Worm (Caenorhabditis elegans) whole organism, young adult: Measurements from ENCODE around the gene dgn-3.
A peak's percentile ranks its signal among the peaks of the same experiment; 100 is the strongest.

Source experiments
- B0261.1 ChIP-seq: sonication (generic microtip); optimal IDR thresholded peaks from 2 replicates; lab custom pipeline; 2016; ENCODE audit warnings: mild to moderate bottlenecking, missing genetic modification characterization, moderate library complexity, missing compliant biosample characterization
- F22D6.2 ChIP-seq: sonication (generic microtip); optimal IDR thresholded peaks from 2 replicates; lab custom pipeline; 2016; ENCODE audit warnings: mild to moderate bottlenecking, missing genetic modification characterization, missing compliant biosample characterization
- F37B4.10 ChIP-seq: fragments of 200-800 bp; sonication (Bioruptor generic); IDR thresholded peaks from 2 replicates; pipeline ENCODE4 v1.3.6; 2022; ENCODE audit warnings: missing genetic modification characterization, missing compliant biosample characterization
- F49E8.2 ChIP-seq: sonication (generic microtip); optimal IDR thresholded peaks from 3 replicates; lab custom pipeline; 2017; ENCODE audit warnings: missing genetic modification characterization, mild to moderate bottlenecking, missing compliant biosample characterization, antibody characterized with exemption, moderate library complexity; ENCODE audit not compliant: insufficient read depth
- F57A8.1 ChIP-seq: fragments of 200-800 bp; sonication (Bioruptor generic); optimal IDR thresholded peaks from 2 replicates; lab custom pipeline; 2018; ENCODE audit warnings: mild to moderate bottlenecking, missing genetic modification characterization, moderate library complexity, missing compliant biosample characterization
- K11D2.4 ChIP-seq: fragments of 200-800 bp; sonication (Bioruptor generic); IDR thresholded peaks from 2 replicates; pipeline ENCODE4 v1.3.6; 2022; ENCODE audit warnings: missing genetic modification reagents, missing genetic modification characterization, missing compliant biosample characterization
- T07F8.4 ChIP-seq: sonication (generic microtip); optimal IDR thresholded peaks from 2 replicates; lab custom pipeline; 2016; ENCODE audit warnings: mild to moderate bottlenecking, missing genetic modification characterization, moderate library complexity, missing compliant biosample characterization
- T26A5.8 ChIP-seq: sonication (generic microtip); optimal IDR thresholded peaks from 2 replicates; lab custom pipeline; 2016; ENCODE audit warnings: missing genetic modification characterization, missing compliant biosample characterization
- Y56A3A.18 ChIP-seq: fragments of 200-800 bp; sonication (Bioruptor generic); IDR thresholded peaks from 2 replicates; pipeline ENCODE4 v1.3.6; 2022; ENCODE audit warnings: missing genetic modification reagents, missing genetic modification characterization, missing compliant biosample characterization
- attf-6 ChIP-seq: fragments of 200-800 bp; sonication (Bioruptor generic); IDR thresholded peaks from 2 replicates; pipeline ENCODE4 v1.3.6; 2022; ENCODE audit warnings: missing genetic modification reagents, missing genetic modification characterization, missing compliant biosample characterization
- ceh-91 ChIP-seq: fragments of 200-800 bp; sonication (Bioruptor generic); IDR thresholded peaks from 2 replicates; pipeline ENCODE4 v1.3.6; 2022; ENCODE audit warnings: missing genetic modification reagents, missing genetic modification characterization, missing compliant biosample characterization
- egrh-3 ChIP-seq: fragments of 200-800 bp; sonication (Bioruptor generic); IDR thresholded peaks from 2 replicates; pipeline ENCODE4 v1.3.6; 2022; ENCODE audit warnings: missing genetic modification reagents, missing genetic modification characterization, missing compliant biosample characterization
- gei-17 ChIP-seq: fragments of 200-800 bp; sonication (Bioruptor generic); optimal IDR thresholded peaks from 2 replicates; lab custom pipeline; 2018; ENCODE audit warnings: mild to moderate bottlenecking, missing genetic modification characterization, missing compliant biosample characterization
- hlh-12 ChIP-seq: sonication (generic microtip); optimal IDR thresholded peaks from 2 replicates; lab custom pipeline; 2016; ENCODE audit warnings: missing genetic modification characterization, missing compliant biosample characterization
- hmg-20 ChIP-seq: fragments of 200-800 bp; sonication (Bioruptor generic); IDR thresholded peaks from 2 replicates; pipeline ENCODE4 v1.3.6; 2022; ENCODE audit warnings: missing genetic modification reagents, missing genetic modification characterization, missing compliant biosample characterization
- lin-26 ChIP-seq: fragments of 200-800 bp; sonication (Bioruptor generic); IDR thresholded peaks from 2 replicates; pipeline ENCODE4 v1.3.6; 2022; ENCODE audit warnings: missing genetic modification reagents, missing genetic modification characterization, missing compliant biosample characterization
- lir-1 ChIP-seq: fragments of 200-800 bp; sonication (Bioruptor generic); conservative IDR thresholded peaks from 2 replicates; pipeline ENCODE4 v1.3.6; 2022; ENCODE audit warnings: missing genetic modification reagents, missing genetic modification characterization, missing compliant biosample characterization
- lsy-27 ChIP-seq: sonication (generic microtip); optimal IDR thresholded peaks from 2 replicates; lab custom pipeline; 2017; ENCODE audit warnings: missing genetic modification characterization, mild to moderate bottlenecking, missing compliant biosample characterization, antibody characterized with exemption, missing genotype, borderline replicate concordance; ENCODE audit not compliant: insufficient read depth
- madf-6 ChIP-seq: fragments of 200-800 bp; sonication (Bioruptor generic); IDR thresholded peaks from 2 replicates; pipeline ENCODE4 v1.3.6; 2022; ENCODE audit warnings: missing genetic modification reagents, missing genetic modification characterization, missing compliant biosample characterization
- mcd-1 ChIP-seq: fragments of 200-800 bp; sonication (Bioruptor generic); IDR thresholded peaks from 2 replicates; pipeline ENCODE4 v1.3.6; 2022; ENCODE audit warnings: missing genetic modification reagents, missing genetic modification characterization, missing compliant biosample characterization
- nfya-1 ChIP-seq: sonication (generic microtip); optimal IDR thresholded peaks from 2 replicates; lab custom pipeline; 2017; ENCODE audit warnings: antibody characterized with exemption, missing compliant biosample characterization, missing genetic modification characterization, borderline replicate concordance; ENCODE audit not compliant: insufficient read depth
- nfya-2 ChIP-seq: fragments of 200-800 bp; sonication (Bioruptor generic); IDR thresholded peaks from 2 replicates; pipeline ENCODE4 v1.3.6; 2022; ENCODE audit warnings: missing genetic modification reagents, missing genetic modification characterization, missing compliant biosample characterization
- pbrm-1 ChIP-seq: fragments of 200-800 bp; sonication (Bioruptor generic); IDR thresholded peaks from 2 replicates; pipeline ENCODE4 v1.3.6; 2022; ENCODE audit warnings: missing genetic modification reagents, missing genetic modification characterization, missing compliant biosample characterization
- rpc-1 ChIP-seq, 2 experiments: fragments of 150-350 bp in 1 of 2; sonication (generic microtip) in 1 of 2; optimal IDR thresholded peaks; 2 replicates each; lab custom pipeline; 2014 to 2018; ENCODE audit warnings: missing biosample characterization in 1 of 2, missing genetic modification characterization in 1 of 2, missing genetic modification reagents in 1 of 2, missing genotype in 1 of 2
- sdz-38 ChIP-seq: sonication (generic microtip); optimal IDR thresholded peaks from 2 replicates; lab custom pipeline; 2016; ENCODE audit warnings: missing genotype, missing genetic modification characterization, missing compliant biosample characterization
- snpc-1.1 ChIP-seq: sonication (generic microtip); optimal IDR thresholded peaks from 2 replicates; lab custom pipeline; 2017; ENCODE audit warnings: missing genetic modification characterization, mild to moderate bottlenecking, missing compliant biosample characterization, antibody characterized with exemption, moderate library complexity, missing genotype, missing genetic modification reagents; ENCODE audit not compliant: insufficient read depth
- snpc-1.3 ChIP-seq: sonication (generic microtip); optimal IDR thresholded peaks from 2 replicates; lab custom pipeline; 2017; ENCODE audit warnings: missing genetic modification characterization, mild to moderate bottlenecking, missing compliant biosample characterization, antibody characterized with exemption, moderate library complexity, missing genotype, missing genetic modification reagents; ENCODE audit not compliant: insufficient read depth
- sptf-2 ChIP-seq: fragments of 200-800 bp; sonication (Bioruptor generic); optimal IDR thresholded peaks from 2 replicates; lab custom pipeline; 2018; ENCODE audit warnings: mild to moderate bottlenecking, missing genetic modification characterization, missing compliant biosample characterization
- tbp1 ChIP-seq: fragments of 200-800 bp; sonication (Bioruptor generic); optimal IDR thresholded peaks from 2 replicates; lab custom pipeline; 2018; ENCODE audit warnings: mild to moderate bottlenecking, missing genetic modification characterization, missing compliant biosample characterization
- xnd-1 ChIP-seq: sonication (generic microtip); optimal IDR thresholded peaks from 2 replicates; lab custom pipeline; 2016; ENCODE audit warnings: missing genotype, missing genetic modification reagents, missing genetic modification characterization, missing compliant biosample characterization
- zim-3 ChIP-seq: sonication (generic microtip); optimal IDR thresholded peaks from 2 replicates; lab custom pipeline; 2017; ENCODE audit warnings: mild to moderate bottlenecking, missing genetic modification characterization, moderate library complexity, missing compliant biosample characterization
- ztf-28 ChIP-seq: fragments of 200-800 bp; sonication (Bioruptor generic); IDR thresholded peaks from 2 replicates; pipeline ENCODE4 v1.3.6; 2022; ENCODE audit warnings: missing genetic modification reagents, missing genetic modification characterization, missing compliant biosample characterization

dgn-3 gene

ce11 chrX:1703840-1704239, 25.8 kb upstream of the dgn-3 start, which contains the start of gene C36C9.5 (continued):
- TF ChIP-seq lsy-27 (no peak), F49E8.2 (no peak), zim-3 (tag; lab: Kevin White, UChicago) (no peak), attf-6 (GFP tag; lab: Robert Waterston, UW) (no peak)

DNA sequence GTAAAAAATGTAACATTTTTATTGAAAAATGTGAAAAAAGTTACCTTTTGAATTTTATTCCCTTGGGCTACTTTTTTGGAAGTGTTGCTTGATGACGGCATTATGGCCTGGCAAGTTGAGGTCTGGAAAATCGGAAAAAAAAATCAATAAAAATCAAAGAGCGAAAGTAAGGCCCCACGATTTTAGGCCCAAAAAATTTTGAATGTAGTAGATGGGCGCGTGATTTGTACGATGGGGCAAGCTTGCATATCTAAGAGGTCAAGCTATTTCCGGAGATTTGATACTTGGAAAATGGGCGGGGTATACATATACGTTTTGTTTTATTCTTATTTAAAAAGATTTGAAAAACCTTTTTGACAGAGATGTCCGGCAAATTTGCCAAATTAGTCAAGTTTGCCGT, 23.1 kb upstream of the dgn-3 start, which contains the start of gene F07G6.5:
TSS of gene F07G6.5 (minus strand) at position 101 of the 400 bp plus-strand sequence.
- TF ChIP-seq snpc-1.1 (tag; lab: Kevin White, UChicago) (no peak), Y56A3A.18 (no peak), hmg-20 (GFP tag; lab: Robert Waterston, UW) (no peak)

DNA sequence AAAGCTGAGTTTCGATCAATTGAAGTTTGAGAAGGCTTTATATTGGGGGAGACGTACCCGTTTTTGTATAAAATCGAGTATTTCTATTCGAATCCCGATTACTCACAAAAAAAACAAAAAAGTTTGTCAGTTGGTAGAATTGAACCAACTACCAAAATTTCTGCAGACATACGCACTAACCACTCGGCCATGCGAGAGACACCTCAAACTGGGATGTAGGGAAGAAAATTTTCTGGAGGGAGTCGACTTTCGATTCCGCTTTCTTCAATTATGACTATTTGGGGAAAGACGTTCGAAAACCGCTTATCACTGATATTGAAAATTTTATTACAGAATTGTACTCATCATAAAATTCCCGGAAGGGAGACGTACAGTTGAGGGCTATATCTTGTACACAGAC, 22.4 kb upstream of the dgn-3 start:
- TF ChIP-seq tbp1 (GFP tag; lab: Kevin White, UChicago): peak; percentile 81
- peak; percentile 22 for TF ChIP-seq rpc-1 (optimal IDR thresholded peaks at IDR 0.05; lab: Kevin White, UChicago)
- peak; percentile 65 for TF ChIP-seq rpc-1 (tag; optimal IDR thresholded peaks at IDR 0.05; lab: Kevin White, UChicago)
- TF ChIP-seq B0261.1 (tag; lab: Kevin White, UChicago): peak; percentile 59
- peak; percentile 53; the same call in 1 of the 2 replicates for TF ChIP-seq lin-26 (GFP tag; lab: Robert Waterston, UW)

DNA sequence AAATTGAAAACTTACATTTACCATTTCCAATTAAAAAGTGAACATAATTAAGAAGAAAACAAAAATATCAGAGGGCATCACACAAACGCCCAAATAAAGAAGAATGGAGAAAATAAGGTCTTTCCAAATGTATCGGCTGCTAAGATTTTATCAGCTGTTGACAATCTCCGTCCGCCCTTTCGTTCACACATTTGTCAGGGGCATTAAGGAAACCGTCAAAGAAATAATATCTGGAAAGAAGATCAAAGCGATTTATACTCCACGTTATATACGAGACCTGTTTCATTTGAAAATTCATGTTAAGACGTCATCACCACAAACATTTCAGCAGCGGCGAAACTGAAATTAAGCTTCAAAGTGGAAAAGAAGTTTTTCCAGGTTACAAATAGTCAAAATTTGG, 17.1 kb upstream of the dgn-3 start, which contains the start of gene fbxa-52:
TSS of gene fbxa-52 (minus strand) at position 101 of the 400 bp plus-strand sequence.
- TF ChIP-seq T26A5.8: no peak
- no peak for TF ChIP-seq T07F8.4 (tag; lab: Kevin White, UChicago)
- no peak for TF ChIP-seq xnd-1
- no peak for TF ChIP-seq K11D2.4 (GFP tag; lab: Robert Waterston, UW)
- TF ChIP-seq ztf-28 (GFP tag; lab: Robert Waterston, UW): no peak
- TF ChIP-seq gei-17 (GFP tag; lab: Kevin White, UChicago): no peak
- TF ChIP-seq snpc-1.3 (tag; lab: Kevin White, UChicago): no peak

- TF ChIP-seq F57A8.1 (GFP tag; lab: Kevin White, UChicago): no peak
Measured at ce11 chrX:1718479-1718878, 11.2 kb upstream of the dgn-3 start, which contains the start of gene fbxa-53. fbxa-53 (minus strand) TSS chrX:1718579.

DNA sequence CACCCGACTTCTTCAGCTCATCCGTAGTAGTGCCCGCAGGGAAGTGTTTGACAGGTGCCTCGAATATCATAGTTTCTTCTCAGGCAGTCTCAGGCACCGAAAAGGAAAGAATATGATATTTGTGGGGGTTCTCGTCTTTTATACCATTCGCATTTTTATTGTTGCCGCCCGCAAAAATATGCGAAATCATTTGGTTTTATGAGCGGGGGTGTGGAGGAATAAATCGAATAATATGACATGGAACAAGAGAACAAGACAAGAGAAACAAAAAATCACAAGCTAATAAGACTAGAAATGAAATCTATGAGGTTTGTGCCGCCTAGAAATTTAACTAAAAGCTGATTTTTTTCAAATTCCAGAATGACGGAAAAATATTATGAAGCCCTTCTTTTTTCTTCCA, 9.3 kb upstream of the dgn-3 start, which contains the start of gene F07G6.8:
TSS of gene F07G6.8 (minus strand) at position 101 of the 400 bp plus-strand sequence.
- TF ChIP-seq sdz-38 (tag; lab: Kevin White, UChicago): no peak
- TF ChIP-seq pbrm-1 (GFP tag; lab: Robert Waterston, UW): no peak
- TF ChIP-seq F22D6.2 (tag; lab: Kevin White, UChicago): no peak
- TF ChIP-seq madf-6 (GFP tag; lab: Robert Waterston, UW): no peak
- TF ChIP-seq F37B4.10 (GFP tag; lab: Robert Waterston, UW): no peak
- no peak for TF ChIP-seq lsy-27
- no peak for TF ChIP-seq ceh-91 (GFP tag; lab: Robert Waterston, UW)
- TF ChIP-seq nfya-1: no peak
- no peak for TF ChIP-seq mcd-1 (GFP tag; lab: Robert Waterston, UW)
- TF ChIP-seq lir-1 (GFP tag; lab: Robert Waterston, UW): no peak
- TF ChIP-seq hlh-12 (tag; lab: Kevin White, UChicago): no peak
- no peak for TF ChIP-seq egrh-3
- no peak for TF ChIP-seq sptf-2 (GFP tag; lab: Kevin White, UChicago)
- no peak for TF ChIP-seq nfya-2 (GFP tag; lab: Robert Waterston, UW)
- TF ChIP-seq, all 124 proteins: peak for 0
